Worm (Caenorhabditis elegans) whole organism, late embryonic: ENCODE measurements around the gene Y54F10BM.6.

ENCODE experiments used
- ama-1 ChIP-seq: fragments of 150-350 bp; optimal IDR thresholded peaks from 2 replicates; lab custom pipeline; 2014
- ceh-18 ChIP-seq: sonication (generic microtip); optimal IDR thresholded peaks from 2 replicates; lab custom pipeline; 2016; ENCODE audit warnings: missing genetic modification characterization, missing compliant biosample characterization
- dve-1 ChIP-seq: sonication (generic microtip); optimal IDR thresholded peaks from 2 replicates; lab custom pipeline; 2017; ENCODE audit warnings: antibody characterized with exemption, mild to moderate bottlenecking, missing genetic modification characterization, missing compliant biosample characterization
- elt-2 ChIP-seq: sonication (generic microtip); optimal IDR thresholded peaks from 2 replicates; lab custom pipeline; 2016; ENCODE audit warnings: missing genetic modification reagents, missing genetic modification characterization, missing compliant biosample characterization
- fkh-6 ChIP-seq: sonication (generic microtip); optimal IDR thresholded peaks from 2 replicates; lab custom pipeline; 2016; ENCODE audit warnings: missing genetic modification characterization, missing compliant biosample characterization
- hlh-15 ChIP-seq: sonication (generic microtip); optimal IDR thresholded peaks from 2 replicates; lab custom pipeline; 2016; ENCODE audit warnings: missing genetic modification characterization, missing compliant biosample characterization
- mec-3 ChIP-seq: sonication (generic microtip); optimal IDR thresholded peaks from 2 replicates; lab custom pipeline; 2016; ENCODE audit warnings: borderline replicate concordance, missing genetic modification characterization, missing compliant biosample characterization
- nhr-11 ChIP-seq: fragments of 150-350 bp; optimal IDR thresholded peaks from 2 replicates; lab custom pipeline; 2014; ENCODE audit warnings: missing biosample characterization, missing genetic modification characterization
- npax-4 ChIP-seq: sonication (generic microtip); optimal IDR thresholded peaks from 2 replicates; lab custom pipeline; 2016; ENCODE audit warnings: missing genetic modification characterization, missing compliant biosample characterization
- pha-4 ChIP-seq: fragments of 150-350 bp; optimal IDR thresholded peaks from 2 replicates; lab custom pipeline; 2018; ENCODE audit warnings: missing biosample characterization, missing genetic modification reagents, missing genetic modification characterization

DNA sequence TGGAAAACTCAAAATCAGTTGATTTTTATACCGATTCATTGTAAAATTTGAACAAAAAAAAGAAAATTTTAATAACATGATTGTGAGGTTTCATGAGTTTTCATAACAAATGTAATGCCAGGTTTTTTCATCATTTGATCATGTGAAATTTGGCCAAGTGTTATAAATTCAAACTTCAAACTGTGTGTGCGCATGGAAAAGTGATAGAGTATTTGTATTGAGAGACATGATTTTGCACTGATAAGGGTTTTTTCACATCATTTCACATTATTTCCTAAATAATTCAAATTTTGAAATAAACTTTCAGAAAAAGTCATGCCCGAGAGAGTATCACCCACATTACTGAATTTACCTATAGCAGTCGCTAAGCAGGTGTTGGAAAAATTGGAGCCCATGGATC is 28.1 kb downstream of the Y54F10BM.6 start, which contains the start of gene fbxa-219:
- TF ChIP-seq ceh-18 (tag; lab: Kevin White, UChicago) = no peak
- TF ChIP-seq pha-4 (tag; lab: Kevin White, UChicago) = no peak
- no peak for TF ChIP-seq npax-4 (tag; lab: Kevin White, UChicago)
- no peak for TF ChIP-seq nhr-11 (tag; lab: Kevin White, UChicago)
- no peak for TF ChIP-seq hlh-15 (tag; lab: Kevin White, UChicago)
- no peak for TF ChIP-seq ama-1
- TF ChIP-seq dve-1 = no peak
- no peak for TF ChIP-seq fkh-6 (tag; lab: Kevin White, UChicago)
- TF ChIP-seq mec-3 (tag; lab: Kevin White, UChicago) = no peak
- TF ChIP-seq elt-2 = no peak
